Fruit fly (Drosophila melanogaster) whole organism, embryonic: ENCODE results near the gene CG42535.

ENCODE experiments used
- Adf1 ChIP-seq: fragments of 200-800 bp; sonication (Bioruptor generic); IDR thresholded peaks from 2 replicates; pipeline ENCODE4 v1.3.6; 2022; ENCODE audit warnings: missing biosample characterization, missing genetic modification characterization
- Awh ChIP-seq: fragments of 200-800 bp; sonication (Bioruptor generic); IDR thresholded peaks from 2 replicates; pipeline ENCODE4, ENCODE4 v1.3.6; 2022; ENCODE audit warnings: missing biosample characterization, missing genetic modification characterization
- CG10321 ChIP-seq: fragments of 200-800 bp; sonication (Bioruptor generic); IDR thresholded peaks from 2 replicates; pipeline ENCODE4 v1.3.6; 2022; ENCODE audit warnings: missing biosample characterization, missing genetic modification characterization
- CG12104 ChIP-seq: fragments of 200-800 bp; sonication (Bioruptor generic); optimal IDR thresholded peaks from 3 replicates; lab custom pipeline; 2016; ENCODE audit warnings: missing biosample characterization, missing genetic modification characterization
- CG1233 ChIP-seq: fragments of 200-800 bp; sonication (Bioruptor generic); optimal IDR thresholded peaks from 4 replicates; lab custom pipeline; 2018; ENCODE audit warnings: missing biosample characterization, mild to moderate bottlenecking, missing genetic modification characterization
- CG12942 ChIP-seq: fragments of 200-800 bp; sonication (Bioruptor generic); optimal IDR thresholded peaks from 3 replicates; lab custom pipeline; 2016; ENCODE audit warnings: missing biosample characterization, missing genetic modification characterization
- CG13775 ChIP-seq: fragments of 200-800 bp; sonication (Bioruptor generic); optimal IDR thresholded peaks from 3 replicates; lab custom pipeline; 2017; ENCODE audit warnings: missing biosample characterization, mild to moderate bottlenecking, missing genetic modification characterization
- CG14710 ChIP-seq: fragments of 200-800 bp; sonication (Bioruptor generic); optimal IDR thresholded peaks from 3 replicates; lab custom pipeline; 2019; ENCODE audit warnings: missing biosample characterization, mild to moderate bottlenecking, missing genetic modification characterization, moderate library complexity
- CG15269 ChIP-seq: fragments of 200-800 bp; sonication (Bioruptor generic); optimal IDR thresholded peaks from 2 replicates; lab custom pipeline; 2018; ENCODE audit warnings: missing biosample characterization, mild to moderate bottlenecking, missing genetic modification characterization, moderate library complexity
- CG15479 ChIP-seq: fragments of 200-800 bp; sonication (Bioruptor generic); optimal IDR thresholded peaks from 3 replicates; lab custom pipeline; 2019; ENCODE audit warnings: missing biosample characterization, mild to moderate bottlenecking, missing genetic modification characterization, moderate library complexity
- CG16813 ChIP-seq: fragments of 200-800 bp; sonication (Bioruptor generic); IDR thresholded peaks from 3 replicates; pipeline ENCODE4 v1.3.6; 2022; ENCODE audit warnings: missing biosample characterization, missing genetic modification characterization; ENCODE audit not compliant: partially characterized antibody
- CG18619 ChIP-seq: fragments of 200-800 bp; sonication (Bioruptor generic); optimal IDR thresholded peaks from 3 replicates; lab custom pipeline; 2017; ENCODE audit warnings: missing biosample characterization, mild to moderate bottlenecking, missing genetic modification characterization
- CG33213 ChIP-seq: fragments of 200-800 bp; sonication (Bioruptor generic); optimal IDR thresholded peaks from 3 replicates; lab custom pipeline; 2016; ENCODE audit warnings: missing biosample characterization, missing genetic modification characterization
- CG34422 ChIP-seq: fragments of 200-800 bp; sonication (Bioruptor generic); IDR thresholded peaks from 3 replicates; pipeline ENCODE4 v1.3.6; 2022; ENCODE audit warnings: missing biosample characterization, missing genetic modification characterization
- CG4360 ChIP-seq: fragments of 200-800 bp; sonication (Bioruptor generic); IDR thresholded peaks from 2 replicates; pipeline ENCODE4 v1.3.6; 2022; ENCODE audit warnings: missing biosample characterization, missing genetic modification characterization
- CG5180 ChIP-seq: fragments of 200-800 bp; sonication (Bioruptor generic); optimal IDR thresholded peaks from 3 replicates; lab custom pipeline; 2017; ENCODE audit warnings: missing biosample characterization, missing genetic modification characterization, mild to moderate bottlenecking, moderate library complexity, missing genetic modification reagents
- CG5953 ChIP-seq: fragments of 200-800 bp; sonication (Bioruptor generic); IDR thresholded peaks from 2 replicates; pipeline ENCODE4 v1.3.6; 2022; ENCODE audit warnings: missing biosample characterization, missing genetic modification characterization
- CG6683 ChIP-seq: fragments of 200-800 bp; sonication (Bioruptor generic); optimal IDR thresholded peaks from 2 replicates; lab custom pipeline; 2017; ENCODE audit warnings: missing biosample characterization, mild to moderate bottlenecking, missing genetic modification characterization, missing genetic modification reagents
- CG6791 ChIP-seq: fragments of 200-800 bp; sonication (Bioruptor generic); IDR thresholded peaks from 3 replicates; pipeline ENCODE4 v1.3.6; 2022; ENCODE audit warnings: missing biosample characterization, missing genetic modification characterization; ENCODE audit not compliant: partially characterized antibody
- CG9437 ChIP-seq: fragments of 200-800 bp; sonication (Bioruptor generic); optimal IDR thresholded peaks from 2 replicates; lab custom pipeline; 2018; ENCODE audit warnings: missing biosample characterization, mild to moderate bottlenecking, missing genetic modification characterization
- CG9876 ChIP-seq: fragments of 200-800 bp; sonication (Bioruptor generic); optimal IDR thresholded peaks from 2 replicates; lab custom pipeline; 2016; ENCODE audit warnings: missing biosample characterization, missing genetic modification characterization
- CkIIα-i1 ChIP-seq: fragments of 200-800 bp; sonication (Bioruptor generic); IDR thresholded peaks from 2 replicates; pipeline ENCODE4 v1.3.6; 2022; ENCODE audit warnings: missing biosample characterization, missing genetic modification characterization
- Dad ChIP-seq: fragments of 200-800 bp; sonication (Bioruptor generic); optimal IDR thresholded peaks from 3 replicates; lab custom pipeline; 2016; ENCODE audit warnings: missing biosample characterization, missing genetic modification characterization
- Gsc ChIP-seq: fragments of 200-800 bp; sonication (Bioruptor generic); IDR thresholded peaks from 2 replicates; pipeline ENCODE4 v1.3.6; 2022; ENCODE audit warnings: missing biosample characterization, missing genetic modification characterization
- Hey ChIP-seq: fragments of 200-800 bp; sonication (Bioruptor generic); optimal IDR thresholded peaks from 3 replicates; lab custom pipeline; 2018; ENCODE audit warnings: missing biosample characterization, mild to moderate bottlenecking, missing genetic modification characterization
- MBD-R2 ChIP-seq: fragments of 200-800 bp; sonication (Bioruptor generic); IDR thresholded peaks from 2 replicates; pipeline ENCODE4 v1.3.6; 2022; ENCODE audit warnings: missing biosample characterization, missing genetic modification characterization
- Max ChIP-seq: fragments of 200-800 bp; sonication (Bioruptor generic); optimal IDR thresholded peaks from 2 replicates; lab custom pipeline; 2016; ENCODE audit warnings: missing biosample characterization, mild to moderate bottlenecking, missing genetic modification characterization
- Med ChIP-seq: fragments of 200-800 bp; sonication (Bioruptor generic); peaks from one replicate; lab custom pipeline; 2016; ENCODE audit warnings: missing biosample characterization, missing genetic modification characterization, mild to moderate bottlenecking, inconsistent platforms, moderate library complexity
- NFAT ChIP-seq: fragments of 200-800 bp; sonication (Bioruptor generic); IDR thresholded peaks from 2 replicates; pipeline ENCODE4 v1.3.6; 2022; ENCODE audit warnings: missing biosample characterization, missing genetic modification characterization
- Nf-YA ChIP-seq: fragments of 200-800 bp; sonication (Bioruptor generic); IDR thresholded peaks from 2 replicates; pipeline ENCODE4 v1.3.6; 2022; ENCODE audit warnings: missing biosample characterization, missing genetic modification characterization
- Oli ChIP-seq: fragments of 200-800 bp; sonication (Bioruptor generic); optimal IDR thresholded peaks from 2 replicates; lab custom pipeline; 2018; ENCODE audit warnings: missing biosample characterization, mild to moderate bottlenecking, missing genetic modification characterization, moderate library complexity
- Optix ChIP-seq: fragments of 200-800 bp; sonication (Bioruptor generic); IDR thresholded peaks from 3 replicates; pipeline ENCODE4 v1.3.6; 2022; ENCODE audit warnings: missing biosample characterization, missing genetic modification characterization
- Scr ChIP-seq: fragments of 200-800 bp; sonication (Bioruptor generic); IDR thresholded peaks from 2 replicates; pipeline ENCODE4 v1.3.6; 2022; ENCODE audit warnings: missing biosample characterization, missing genetic modification characterization; ENCODE audit not compliant: partially characterized antibody
- Taf1 ChIP-seq: fragments of 200-800 bp; sonication (Bioruptor generic); IDR thresholded peaks from 2 replicates; pipeline ENCODE4 v1.3.6; 2022; ENCODE audit warnings: missing biosample characterization, missing genetic modification characterization
- Xrp1 ChIP-seq: fragments of 200-800 bp; sonication (Bioruptor generic); IDR thresholded peaks from 2 replicates; pipeline ENCODE4 v1.3.6; 2022; ENCODE audit warnings: missing biosample characterization, missing genetic modification characterization
- ap ChIP-seq: fragments of 200-800 bp; sonication (Bioruptor generic); IDR thresholded peaks from 2 replicates; pipeline ENCODE4 v1.3.6; 2022; ENCODE audit warnings: missing biosample characterization, missing genetic modification characterization
- br ChIP-seq: fragments of >200 bp; optimal IDR thresholded peaks from 2 replicates; lab custom pipeline; 2017
- dm ChIP-seq: fragments of 200-800 bp; sonication (Bioruptor generic); optimal IDR thresholded peaks from 3 replicates; lab custom pipeline; 2016; ENCODE audit warnings: missing biosample characterization, missing genetic modification characterization
- lmd ChIP-seq: fragments of 200-800 bp; sonication (Bioruptor generic); IDR thresholded peaks from 2 replicates; pipeline ENCODE4 v1.3.6; 2022; ENCODE audit warnings: missing biosample characterization, missing genetic modification characterization
- pho ChIP-seq: fragments of 200-800 bp; sonication (Bioruptor generic); optimal IDR thresholded peaks from 2 replicates; lab custom pipeline; 2016; ENCODE audit warnings: missing biosample characterization, missing genetic modification characterization
- phol ChIP-seq: fragments of 200-800 bp; sonication (Bioruptor generic); optimal IDR thresholded peaks from 3 replicates; lab custom pipeline; 2018; ENCODE audit warnings: missing biosample characterization, mild to moderate bottlenecking, missing genetic modification characterization, moderate library complexity
- pros ChIP-seq: fragments of 200-800 bp; sonication (Bioruptor generic); optimal IDR thresholded peaks from 3 replicates; lab custom pipeline; 2019; ENCODE audit warnings: missing biosample characterization, mild to moderate bottlenecking, missing genetic modification characterization, moderate library complexity
- rib ChIP-seq: fragments of 200-800 bp; sonication (Bioruptor generic); IDR thresholded peaks from 2 replicates; pipeline ENCODE4 v1.3.6; 2022; ENCODE audit warnings: missing biosample characterization, missing genetic modification characterization
- sc ChIP-seq, 3 experiments: fragments of >200 bp in 2 of 3; fragments of 200-800 bp in 1 of 3; sonication (Bioruptor generic) in 1 of 3; optimal IDR thresholded peaks; 2 replicates in 2 of 3; 3 replicates in 1 of 3; lab custom pipeline; 2017; ENCODE audit warnings: mild to moderate bottlenecking in 1 of 3, missing biosample characterization in 1 of 3, missing genetic modification characterization in 1 of 3, missing genetic modification reagents in 1 of 3
- scrt ChIP-seq: fragments of 200-800 bp; sonication (Bioruptor generic); optimal IDR thresholded peaks from 2 replicates; lab custom pipeline; 2018; ENCODE audit warnings: missing biosample characterization, mild to moderate bottlenecking, missing genetic modification characterization, moderate library complexity
- seq ChIP-seq: fragments of 200-800 bp; sonication (Bioruptor generic); IDR thresholded peaks from 2 replicates; pipeline ENCODE4 v1.3.6; 2022; ENCODE audit warnings: missing biosample characterization, missing genetic modification characterization
- sim ChIP-seq: fragments of 200-800 bp; sonication (Bioruptor generic); IDR thresholded peaks from 2 replicates; pipeline ENCODE4 v1.3.6; 2022; ENCODE audit warnings: missing biosample characterization, missing genetic modification characterization
- sr ChIP-seq: fragments of 200-800 bp; sonication (Bioruptor generic); IDR thresholded peaks from 3 replicates; pipeline ENCODE4 v1.3.6; 2022; ENCODE audit warnings: missing biosample characterization, missing genetic modification characterization
- toy ChIP-seq: fragments of 200-800 bp; sonication (Bioruptor generic); IDR thresholded peaks from 2 replicates; pipeline ENCODE4 v1.3.6; 2022; ENCODE audit warnings: missing biosample characterization, missing genetic modification characterization
- tx ChIP-seq: fragments of 200-800 bp; sonication (Bioruptor generic); optimal IDR thresholded peaks from 2 replicates; lab custom pipeline; 2016; ENCODE audit warnings: missing biosample characterization, missing genetic modification characterization
- wor ChIP-seq: fragments of 200-800 bp; sonication (Bioruptor generic); IDR thresholded peaks from 2 replicates; pipeline ENCODE4 v1.3.6; 2022; ENCODE audit warnings: missing biosample characterization, missing genetic modification characterization

The CG42535 gene

dm6 chr3L:10678545-10679067, 47.9 kb upstream of the CG42535 start (continued):
- peak; percentile 26 for TF ChIP-seq CG9876
- peak; percentile 95 for TF ChIP-seq CG14710
- TF ChIP-seq scrt (GFP tag; lab: Kevin White, UChicago) = peak; percentile 90
- peak; percentile 93 for TF ChIP-seq CG9437 (GFP tag; lab: Kevin White, UChicago)
- peak; percentile 92 for TF ChIP-seq pho (GFP tag; lab: Kevin White, UChicago)
- TF ChIP-seq CG5180 = peak; percentile 90
- peak; percentile 96 for TF ChIP-seq seq
- TF ChIP-seq phol (tag; lab: Kevin White, UChicago) = peak; percentile 94
- TF ChIP-seq CG15269 (tag; lab: Kevin White, UChicago) = peak; percentile 96
- TF ChIP-seq CG6683 (GFP tag; lab: Kevin White, UChicago) = peak; percentile 92
- peak; percentile 96 for TF ChIP-seq CG12104 (GFP tag; lab: Kevin White, UChicago)
- TF ChIP-seq Oli = peak; percentile 96
- TF ChIP-seq CG10321 = peak; percentile 71
- TF ChIP-seq CG13775 = peak; percentile 95
- TF ChIP-seq sc (optimal IDR thresholded peaks at IDR 0.05; lab: Kevin White, UChicago) = no peak
- peak; percentile 86 for TF ChIP-seq sc (GFP tag; optimal IDR thresholded peaks at IDR 0.05; lab: Kevin White, UChicago)
- TF ChIP-seq NFAT (GFP tag; lab: Robert Waterston, UW) = peak; percentile 81
- 0 out of 2 replicates have a peak, but pooled peaks have one; percentile 13 for TF ChIP-seq Scr (GFP tag; lab: Robert Waterston, UW)
- TF ChIP-seq ap = peak; percentile 93
- TF ChIP-seq pros = peak; percentile 92
- peak; percentile 81 for TF ChIP-seq sim (GFP tag; lab: Robert Waterston, UW)
- TF ChIP-seq CG1233 = peak; percentile 95
- peak; percentile 97 for TF ChIP-seq Xrp1 (GFP tag; lab: Robert Waterston, UW)
- peak; percentile 74; the same call in 1 of the 2 replicates for TF ChIP-seq Taf1 (GFP tag; lab: Robert Waterston, UW)
- TF ChIP-seq Max (GFP tag; lab: Kevin White, UChicago) = peak; percentile 90
- peak; percentile 88 for TF ChIP-seq toy (GFP tag; lab: Robert Waterston, UW)
- TF ChIP-seq CG15479 (GFP tag; lab: Kevin White, UChicago) = peak; percentile 62
- peak; percentile 98 for TF ChIP-seq Adf1 (GFP tag; lab: Robert Waterston, UW)
- TF ChIP-seq rib = peak; percentile 85
- TF ChIP-seq CG5953 (GFP tag; lab: Robert Waterston, UW) = peak; percentile 87
- peak; percentile 67 for TF ChIP-seq Hey
- TF ChIP-seq CG34422 (GFP tag; lab: Robert Waterston, UW) = peak; percentile 94
- peak; percentile 89 for TF ChIP-seq Dad
- peak; percentile 67 for TF ChIP-seq CG33213
- TF ChIP-seq Awh (GFP tag; lab: Robert Waterston, UW) = peak; percentile 91
- no peak for TF ChIP-seq Gsc (GFP tag; lab: Robert Waterston, UW)
- TF ChIP-seq Med (GFP tag; lab: Kevin White, UChicago) = peak; percentile 95
- peak; percentile 76 for TF ChIP-seq MBD-R2 (GFP tag; lab: Robert Waterston, UW)
- no peak for TF ChIP-seq br
- TF ChIP-seq CG4360 = peak; percentile 72
- TF ChIP-seq dm (GFP tag; lab: Kevin White, UChicago) = peak; percentile 79
- peak; percentile 88 for TF ChIP-seq Nf-YA (GFP tag; lab: Robert Waterston, UW)
- peak; percentile 84 for TF ChIP-seq tx (GFP tag; lab: Kevin White, UChicago)
- peak; percentile 80 for TF ChIP-seq CG12942 (GFP tag; lab: Kevin White, UChicago)
- peak; percentile 88 for TF ChIP-seq wor (GFP tag; lab: Robert Waterston, UW)
- TF ChIP-seq CG6791 (GFP tag; lab: Robert Waterston, UW) = no peak
- 0 out of 3 replicates have a peak, but pooled peaks have one; percentile 17 for TF ChIP-seq sr
- TF ChIP-seq lmd (GFP tag; lab: Robert Waterston, UW) = peak; percentile 96
- TF ChIP-seq CG16813 (GFP tag; lab: Robert Waterston, UW) = no peak
- TF ChIP-seq CkIIα-i1 = 0 out of 2 replicates have a peak, but pooled peaks have one; percentile 43
- TF ChIP-seq CG18619 (GFP tag; lab: Kevin White, UChicago) = peak; percentile 94
- no peak for TF ChIP-seq Optix
